Fruit fly (Drosophila melanogaster) whole organism, embryonic: ENCODE measurements around the gene odd.

ENCODE experiments used
- ATbp ChIP-seq: fragments of 200-800 bp; sonication (Bioruptor generic); optimal IDR thresholded peaks from 2 replicates; lab custom pipeline; 2017; ENCODE audit warnings: missing biosample characterization, mild to moderate bottlenecking, missing genetic modification characterization, missing genetic modification reagents
- CG12219 ChIP-seq: fragments of 200-800 bp; sonication (Bioruptor generic); optimal IDR thresholded peaks from 3 replicates; lab custom pipeline; 2018; ENCODE audit warnings: missing biosample characterization, mild to moderate bottlenecking, missing genetic modification characterization
- CG15514 ChIP-seq: fragments of 200-800 bp; sonication (Bioruptor generic); optimal IDR thresholded peaks from 3 replicates; lab custom pipeline; 2017; ENCODE audit warnings: missing biosample characterization, missing genetic modification characterization, mild to moderate bottlenecking, moderate library complexity, missing genetic modification reagents
- CG31365 ChIP-seq: fragments of 200-800 bp; sonication (Bioruptor generic); optimal IDR thresholded peaks from 2 replicates; lab custom pipeline; 2018; ENCODE audit warnings: missing biosample characterization, mild to moderate bottlenecking, missing genetic modification characterization
- CG32532 ChIP-seq: fragments of 200-800 bp; sonication (Bioruptor generic); IDR thresholded peaks from 2 replicates; pipeline ENCODE4 v1.3.6; 2022; ENCODE audit warnings: missing biosample characterization, missing genetic modification characterization
- CG32772 ChIP-seq: fragments of 200-800 bp; sonication (Bioruptor generic); IDR thresholded peaks from 2 replicates; pipeline ENCODE4 v1.3.6; 2022; ENCODE audit warnings: missing biosample characterization, missing genetic modification characterization
- CG33557 ChIP-seq: fragments of 200-800 bp; sonication (Bioruptor generic); optimal IDR thresholded peaks from 2 replicates; lab custom pipeline; 2019; ENCODE audit warnings: missing biosample characterization, mild to moderate bottlenecking, missing genetic modification characterization, moderate library complexity
- CG34224 ChIP-seq: fragments of 200-800 bp; sonication (Bioruptor generic); IDR thresholded peaks from 3 replicates; pipeline ENCODE4 v1.3.6; 2022; ENCODE audit warnings: missing biosample characterization, missing genetic modification characterization; ENCODE audit not compliant: partially characterized antibody
- CG7271 ChIP-seq: fragments of 200-800 bp; sonication (Bioruptor generic); optimal IDR thresholded peaks from 2 replicates; lab custom pipeline; 2018; ENCODE audit warnings: missing biosample characterization, mild to moderate bottlenecking, missing genetic modification characterization, moderate library complexity
- CG8944 ChIP-seq: fragments of 200-800 bp; sonication (Bioruptor generic); optimal IDR thresholded peaks from 3 replicates; lab custom pipeline; 2016; ENCODE audit warnings: missing biosample characterization, missing genetic modification characterization
- CoRest ChIP-seq: fragments of 200-800 bp; sonication (Bioruptor generic); optimal IDR thresholded peaks from 3 replicates; lab custom pipeline; 2018; ENCODE audit warnings: missing biosample characterization, mild to moderate bottlenecking, missing genetic modification characterization, moderate library complexity
- D ChIP-seq, 2 experiments: fragments of 200-800 bp in 1 of 2; fragments of >200 bp in 1 of 2; sonication (Bioruptor generic) in 1 of 2; optimal IDR thresholded peaks; 2 replicates in 1 of 2; 3 replicates in 1 of 2; lab custom pipeline; 2017; ENCODE audit warnings: mild to moderate bottlenecking in 1 of 2, missing biosample characterization in 1 of 2, missing genetic modification characterization in 1 of 2, missing genetic modification reagents in 1 of 2
- D19A ChIP-seq: fragments of 200-800 bp; optimal IDR thresholded peaks from 3 replicates; lab custom pipeline; 2019; ENCODE audit warnings: missing biosample characterization, mild to moderate bottlenecking, missing genetic modification characterization, moderate library complexity
- Hr3 ChIP-seq: fragments of 200-800 bp; sonication (Bioruptor generic); optimal IDR thresholded peaks from 3 replicates; lab custom pipeline; 2016; ENCODE audit warnings: missing biosample characterization, missing genetic modification characterization
- Kr ChIP-seq: fragments of 200-800 bp; sonication (Bioruptor generic); optimal IDR thresholded peaks from 2 replicates; lab custom pipeline; 2017; ENCODE audit warnings: missing biosample characterization, mild to moderate bottlenecking, missing genetic modification characterization
- Nf-YB ChIP-seq: fragments of 200-800 bp; sonication (Bioruptor generic); optimal IDR thresholded peaks from 3 replicates; lab custom pipeline; 2019; ENCODE audit warnings: missing biosample characterization, mild to moderate bottlenecking, missing genetic modification characterization, moderate library complexity
- Sox102F ChIP-seq: fragments of 200-800 bp; sonication (Bioruptor generic); optimal IDR thresholded peaks from 2 replicates; lab custom pipeline; 2018; ENCODE audit warnings: missing biosample characterization, mild to moderate bottlenecking, missing genetic modification characterization, moderate library complexity
- Stat92E ChIP-seq, 3 experiments: fragments of >200 bp in 2 of 3; fragments of 200-800 bp in 1 of 3; sonication (Bioruptor generic) in 1 of 3; optimal IDR thresholded peaks; 2 replicates each; lab custom pipeline; 2017 to 2019; ENCODE audit warnings: missing biosample characterization in 3 of 3, missing genetic modification characterization in 3 of 3, mild to moderate bottlenecking in 1 of 3, moderate library complexity in 1 of 3
- Tbp ChIP-seq: fragments of >200 bp; optimal IDR thresholded peaks from 2 replicates; lab custom pipeline; 2018; ENCODE audit warnings: missing biosample characterization, missing genetic modification characterization
- az2 ChIP-seq: fragments of 200-800 bp; sonication (Bioruptor generic); optimal IDR thresholded peaks from 3 replicates; lab custom pipeline; 2016; ENCODE audit warnings: missing biosample characterization, missing genetic modification characterization
- cad ChIP-seq: fragments of >200 bp; optimal IDR thresholded peaks from 2 replicates; lab custom pipeline; 2017; ENCODE audit warnings: missing biosample characterization, missing genetic modification characterization
- crc ChIP-seq: fragments of 200-800 bp; sonication (Bioruptor generic); optimal IDR thresholded peaks from 2 replicates; lab custom pipeline; 2016; ENCODE audit warnings: missing biosample characterization, missing genetic modification characterization
- crol ChIP-seq: fragments of 200-800 bp; sonication (Bioruptor generic); IDR thresholded peaks from 2 replicates; pipeline ENCODE4 v1.3.6; 2022; ENCODE audit warnings: missing biosample characterization, missing genetic modification characterization
- ftz-f1 ChIP-seq: fragments of 200-800 bp; sonication (Bioruptor generic); optimal IDR thresholded peaks from 2 replicates; lab custom pipeline; 2016; ENCODE audit warnings: missing biosample characterization, missing genetic modification characterization
- gfzf ChIP-seq: fragments of 200-800 bp; sonication (Bioruptor generic); optimal IDR thresholded peaks from 2 replicates; lab custom pipeline; 2016; ENCODE audit warnings: missing biosample characterization, mild to moderate bottlenecking, missing genetic modification characterization, moderate library complexity
- gsb-n ChIP-seq: fragments of 200-800 bp; sonication (Bioruptor generic); optimal IDR thresholded peaks from 3 replicates; lab custom pipeline; 2018; ENCODE audit warnings: missing biosample characterization, mild to moderate bottlenecking, missing genetic modification characterization
- inv ChIP-seq: fragments of 200-800 bp; sonication (Bioruptor generic); IDR thresholded peaks from 2 replicates; pipeline ENCODE4 v1.3.6; 2022; ENCODE audit warnings: missing biosample characterization, missing genetic modification characterization; ENCODE audit not compliant: partially characterized antibody
- ken ChIP-seq: fragments of 200-800 bp; sonication (Bioruptor generic); IDR thresholded peaks from 3 replicates; pipeline ENCODE4 v1.3.6; 2022; ENCODE audit warnings: missing biosample characterization, missing genetic modification characterization
- nerfin-1 ChIP-seq: fragments of 200-800 bp; sonication (Bioruptor generic); optimal IDR thresholded peaks from 3 replicates; lab custom pipeline; 2019; ENCODE audit warnings: missing biosample characterization, mild to moderate bottlenecking, missing genetic modification characterization, moderate library complexity
- pan ChIP-seq, 4 experiments: fragments of >200 bp in 3 of 4; fragments of 200-800 bp in 1 of 4; sonication (Bioruptor generic) in 1 of 4; optimal IDR thresholded peaks in 3 of 4; IDR thresholded peaks in 1 of 4; 2 replicates each; pipeline versions ENCODE4 v1.3.6 to Lab custom; 2017 to 2022; ENCODE audit warnings: missing biosample characterization in 2 of 4, missing genetic modification characterization in 2 of 4, mixed read lengths in 1 of 4
- pros ChIP-seq: fragments of 200-800 bp; sonication (Bioruptor generic); optimal IDR thresholded peaks from 3 replicates; lab custom pipeline; 2019; ENCODE audit warnings: missing biosample characterization, mild to moderate bottlenecking, missing genetic modification characterization, moderate library complexity
- sens ChIP-seq: fragments of 200-800 bp; sonication (Bioruptor generic); peaks from one replicate; lab custom pipeline; 2016; ENCODE audit warnings: missing biosample characterization, missing genetic modification characterization
- sens-2 ChIP-seq: fragments of 200-800 bp; sonication (Bioruptor generic); IDR thresholded peaks from 2 replicates; pipeline ENCODE4 v1.3.6; 2022; ENCODE audit warnings: missing biosample characterization, missing genetic modification characterization
- tll ChIP-seq, 2 experiments: fragments of 200-800 bp in 1 of 2; fragments of >200 bp in 1 of 2; sonication (Bioruptor generic) in 1 of 2; optimal IDR thresholded peaks; 2 replicates each; lab custom pipeline; 2017 to 2019; ENCODE audit warnings: missing biosample characterization in 2 of 2, missing genetic modification characterization in 2 of 2, mild to moderate bottlenecking in 1 of 2, moderate library complexity in 1 of 2
- trh ChIP-seq: fragments of 200-800 bp; sonication (Bioruptor generic); optimal IDR thresholded peaks from 2 replicates; lab custom pipeline; 2016; ENCODE audit warnings: missing biosample characterization, missing genetic modification characterization
- unpg ChIP-seq: fragments of 200-800 bp; sonication (Bioruptor generic); optimal IDR thresholded peaks from 3 replicates; lab custom pipeline; 2018; ENCODE audit warnings: missing biosample characterization, mild to moderate bottlenecking, missing genetic modification characterization, moderate library complexity
- vvl ChIP-seq: fragments of 200-800 bp; sonication (Bioruptor generic); IDR thresholded peaks from 2 replicates; pipeline ENCODE4 v1.3.6; 2022; ENCODE audit warnings: missing biosample characterization, missing genetic modification characterization
- zen ChIP-seq: fragments of 200-800 bp; sonication (Bioruptor generic); optimal IDR thresholded peaks from 3 replicates; lab custom pipeline; 2018; ENCODE audit warnings: missing biosample characterization, mild to moderate bottlenecking, missing genetic modification characterization, moderate library complexity
- zen2 ChIP-seq: fragments of 200-800 bp; sonication (Bioruptor generic); IDR thresholded peaks from 3 replicates; pipeline ENCODE4 v1.3.6; 2022; ENCODE audit warnings: missing biosample characterization, missing genetic modification characterization; ENCODE audit not compliant: partially characterized antibody
- zfh2 ChIP-seq: fragments of 200-800 bp; sonication (Bioruptor generic); optimal IDR thresholded peaks from 2 replicates; lab custom pipeline; 2016; ENCODE audit warnings: missing biosample characterization, missing genetic modification characterization

Gene odd

DNA sequence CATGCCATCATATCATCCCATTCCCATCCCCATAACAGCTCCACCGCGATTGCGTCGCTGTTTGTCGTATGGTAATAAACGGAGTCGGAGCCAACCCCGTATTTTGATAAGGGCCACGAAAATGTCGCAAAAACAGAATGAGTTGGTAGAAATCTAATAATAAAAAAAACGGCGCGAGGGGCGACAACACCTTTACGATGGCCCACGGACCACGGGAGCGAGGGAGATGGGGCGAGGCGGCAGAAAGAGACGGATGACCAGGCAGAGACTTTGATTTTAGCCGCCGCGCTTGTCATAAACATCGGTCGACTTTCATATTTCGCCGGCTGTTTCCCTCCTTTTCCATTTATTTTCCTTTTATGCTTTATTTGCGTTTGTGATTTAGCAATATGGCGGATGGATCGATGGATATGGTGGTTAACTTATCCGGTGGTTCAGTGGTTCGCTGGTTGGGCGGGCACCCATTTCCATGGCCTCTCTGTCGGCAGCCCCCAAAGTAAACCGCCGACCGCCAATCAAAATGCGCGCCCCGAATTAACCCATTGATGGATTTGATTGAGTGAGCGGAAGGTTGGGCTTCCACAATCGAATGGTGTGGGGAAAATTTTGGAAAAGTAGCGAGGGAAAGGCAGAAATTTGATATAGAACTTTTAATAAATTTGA, 5.3 kb upstream of the odd start (continued):
- no peak for TF ChIP-seq CG33557
- no peak for TF ChIP-seq gsb-n (tag; lab: Kevin White, UChicago)
- no peak for TF ChIP-seq CG12219
- TF ChIP-seq nerfin-1 (tag; lab: Kevin White, UChicago), result no peak
- 0 out of 3 replicates have a peak, but pooled peaks have one; percentile 11 for TF ChIP-seq ken
- TF ChIP-seq ATbp, result no peak
- TF ChIP-seq CG34224 (GFP tag; lab: Robert Waterston, UW), result no peak
- no peak for TF ChIP-seq unpg
- no peak for TF ChIP-seq az2 (GFP tag; lab: Kevin White, UChicago)
- peak; percentile 73 for TF ChIP-seq sens (GFP tag; lab: Kevin White, UChicago)
- TF ChIP-seq Sox102F (GFP tag; lab: Kevin White, UChicago), result no peak
- no peak for TF ChIP-seq CG15514
- TF ChIP-seq ftz-f1 (GFP tag; lab: Kevin White, UChicago), result no peak
- no peak for TF ChIP-seq zen2
- TF ChIP-seq sens-2 (GFP tag; lab: Robert Waterston, UW), result 0 out of 2 replicates have a peak, but pooled peaks have one; percentile 40
- TF ChIP-seq pan (optimal IDR thresholded peaks at IDR 0.05; lab: Kevin White, UChicago), result no peak
- TF ChIP-seq pan (GFP tag; optimal IDR thresholded peaks at IDR 0.05 in 1 of 2, IDR thresholded peaks at IDR 0.05 in 1 of 2), result peak in 1 of 2 experiments; percentile 58
- no peak for TF ChIP-seq Stat92E (GFP tag; optimal IDR thresholded peaks at IDR 0.05; lab: Kevin White, UChicago)
- TF ChIP-seq Tbp (GFP tag; lab: Kevin White, UChicago), result no peak
- TF ChIP-seq inv, result no peak
- TF ChIP-seq CG31365 (tag; lab: Kevin White, UChicago), result no peak
- TF ChIP-seq D19A (tag; lab: Kevin White, UChicago), result no peak
- TF ChIP-seq CoRest (tag; lab: Kevin White, UChicago), result peak; percentile 19
- no peak for TF ChIP-seq CG8944 (GFP tag; lab: Kevin White, UChicago)
- TF ChIP-seq CG32532 (GFP tag; lab: Robert Waterston, UW), result peak; percentile 30
- no peak for TF ChIP-seq trh (GFP tag; lab: Kevin White, UChicago)
- no peak for TF ChIP-seq vvl
- TF ChIP-seq gfzf, result no peak
- no peak for TF ChIP-seq zfh2 (GFP tag; lab: Kevin White, UChicago)
- TF ChIP-seq Nf-YB (GFP tag; lab: Kevin White, UChicago), result peak; percentile 95
- TF ChIP-seq crol (GFP tag; lab: Robert Waterston, UW), result 0 out of 2 replicates have a peak, but pooled peaks have one; percentile 21
- no peak for TF ChIP-seq crc (GFP tag; lab: Kevin White, UChicago)
- TF ChIP-seq, all 482 proteins: peak for 23

DNA sequence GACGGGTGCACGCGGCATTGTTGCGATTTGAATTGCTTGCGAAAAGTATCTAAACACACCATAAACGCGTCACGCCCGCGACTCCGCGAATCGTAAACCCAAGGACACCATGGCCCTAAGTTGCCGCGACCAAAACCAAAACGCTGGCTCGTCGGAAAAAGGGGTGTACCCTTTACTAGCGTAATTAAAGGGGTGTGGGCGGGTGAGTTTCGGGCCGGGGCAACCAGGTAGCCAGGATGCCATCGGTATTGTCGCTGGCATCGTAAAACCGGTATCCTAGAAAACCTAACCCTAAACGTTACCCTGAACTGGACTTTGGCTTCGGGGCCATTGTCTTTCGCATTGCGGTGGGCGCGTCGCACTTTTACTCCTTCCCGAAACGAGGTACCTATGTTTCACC, 4.1 kb upstream of the odd start:
- TF ChIP-seq CG7271 (peak; percentile 32), pros (GFP tag; lab: Kevin White, UChicago) (peak; percentile 11), CG32772 (GFP tag; lab: Robert Waterston, UW) (no peak), Kr (GFP tag; lab: Kevin White, UChicago) (peak; percentile 72), D (optimal IDR thresholded peaks at IDR 0.05; lab: Kevin White, UChicago) (peak; percentile 66), D (GFP tag; optimal IDR thresholded peaks at IDR 0.05; lab: Kevin White, UChicago) (no peak), tll (GFP tag; optimal IDR thresholded peaks at IDR 0.05; lab: Kevin White, UChicago) (peak in 1 of 2 experiments; percentile 96), Hr3 (no peak), cad (GFP tag; lab: Kevin White, UChicago) (peak; percentile 89), zen (tag; lab: Kevin White, UChicago) (peak; percentile 50)
